Worm (Caenorhabditis elegans): Measurements from ENCODE around the gene ucp-4.

ucp-4 gene

ce11 chrV:9318046-9318445 is 16.1 kb upstream of the ucp-4 start, which contains the start of gene kvs-3 (continued):
- peak; percentile 50 for TF ChIP-seq hlh-12 (tag; optimal IDR thresholded peaks at IDR 0.05)
- TF ChIP-seq ama-1 (optimal IDR thresholded peaks at IDR 0.05) = no peak
- TF ChIP-seq ama-1 (GFP tag; optimal IDR thresholded peaks at IDR 0.05) = peak; percentile 67 to 68
- peak; percentile 92 for TF ChIP-seq nfyb-1 (GFP tag; IDR thresholded peaks at IDR 0.05)
- TF ChIP-seq tbp1 (GFP tag; optimal IDR thresholded peaks at IDR 0.05) = peak; percentile 97
- TF ChIP-seq attf-3 (GFP tag; conservative IDR thresholded peaks at IDR 0.05) = peak; percentile 40; the same call in 1 of the 2 replicates
- TF ChIP-seq ztf-28 (GFP tag; IDR thresholded peaks at IDR 0.05) = peak; percentile 92
- TF ChIP-seq C17E4.6 (GFP tag; IDR thresholded peaks at IDR 0.05) = no peak
- TF ChIP-seq lin-26 (GFP tag; IDR thresholded peaks at IDR 0.05) = no peak; the same call in 1 of the 2 replicates
- peak; percentile 92 for TF ChIP-seq sptf-2 (GFP tag; optimal IDR thresholded peaks at IDR 0.05)
- peak; percentile 82 for TF ChIP-seq T26A5.8 (tag; optimal IDR thresholded peaks at IDR 0.05)
- TF ChIP-seq lin-40 (tag; optimal IDR thresholded peaks at IDR 0.05) = peak; percentile 65
- peak; percentile 55; the same call in 1 of the 2 replicates for TF ChIP-seq cebp-1 (GFP tag; IDR thresholded peaks at IDR 0.05)
- no peak for TF ChIP-seq cebp-1 (tag; optimal IDR thresholded peaks at IDR 0.05)
- no peak for TF ChIP-seq gei-17 (GFP tag; optimal IDR thresholded peaks at IDR 0.05)
- peak; percentile 46 for TF ChIP-seq nhr-179 (tag; optimal IDR thresholded peaks at IDR 0.05)
- TF ChIP-seq lag-1 (GFP tag; IDR thresholded peaks at IDR 0.05) = 0 out of 2 replicates have a peak, but pooled peaks have one; percentile 39
- peak; percentile 68 for TF ChIP-seq nhr-27 (tag; optimal IDR thresholded peaks at IDR 0.05)
- no peak for TF ChIP-seq aptf-3 (GFP tag; IDR thresholded peaks at IDR 0.05)
- TF ChIP-seq nhr-90 (tag; optimal IDR thresholded peaks at IDR 0.05) = peak; percentile 94
- peak; percentile 85 for TF ChIP-seq die-1 (tag; optimal IDR thresholded peaks at IDR 0.05)
- TF ChIP-seq madf-10 (tag; optimal IDR thresholded peaks at IDR 0.05) = peak; percentile 80

ce11 chrV:9321185-9321584 is 12.9 kb upstream of the ucp-4 start, which contains the start of gene F44A2.7:
TSS of gene F44A2.7 (plus strand) at chrV:9321485.
- no peak for TF ChIP-seq Y67H2A.10 (GFP tag; conservative IDR thresholded peaks at IDR 0.05)
- peak; percentile 33 for TF ChIP-seq nhr-80 (tag; optimal IDR thresholded peaks at IDR 0.05)

DNA sequence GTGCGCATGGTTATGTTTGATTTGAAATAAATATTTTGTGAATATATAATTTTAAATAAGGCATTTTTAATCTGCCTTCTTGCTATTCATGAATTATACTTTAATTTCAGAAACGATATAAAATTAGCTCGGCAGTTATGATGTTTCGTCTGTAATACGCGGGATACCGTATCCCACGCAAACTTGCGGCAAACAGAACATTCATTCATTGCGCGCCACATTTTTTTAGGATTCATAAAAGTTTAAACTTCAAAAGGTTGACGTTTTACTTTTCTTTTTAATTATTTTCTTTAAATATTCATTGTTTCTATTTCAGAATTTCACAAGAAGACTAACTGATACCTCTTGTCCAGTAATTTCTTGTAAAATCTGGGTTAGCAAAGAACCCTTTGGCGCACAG is 11.2 kb upstream of the ucp-4 start, which contains the start of gene tag-153:
Gene tag-153 (plus strand): TSS at position 200 of the 400 bp plus-strand sequence.
- no peak for TF ChIP-seq snpc-3.4 (tag; optimal IDR thresholded peaks at IDR 0.05)
- TF ChIP-seq dpl-1 (GFP tag; optimal IDR thresholded peaks at IDR 0.05) = peak; percentile 17
- TF ChIP-seq madf-6 (GFP tag; IDR thresholded peaks at IDR 0.05) = peak; percentile 62; the same call in 1 of the 2 replicates
- TF ChIP-seq efl-1 (GFP tag; optimal IDR thresholded peaks at IDR 0.05) = peak; percentile 66

- TF ChIP-seq nhr-80 (tag; optimal IDR thresholded peaks at IDR 0.05) = peak; percentile 54
- no peak for TF ChIP-seq ama-1 (optimal IDR thresholded peaks at IDR 0.05)
- no peak for TF ChIP-seq ama-1 (GFP tag; optimal IDR thresholded peaks at IDR 0.05)
Measured at ce11 chrV:9324167-9324566, 9.9 kb upstream of the ucp-4 start.

DNA sequence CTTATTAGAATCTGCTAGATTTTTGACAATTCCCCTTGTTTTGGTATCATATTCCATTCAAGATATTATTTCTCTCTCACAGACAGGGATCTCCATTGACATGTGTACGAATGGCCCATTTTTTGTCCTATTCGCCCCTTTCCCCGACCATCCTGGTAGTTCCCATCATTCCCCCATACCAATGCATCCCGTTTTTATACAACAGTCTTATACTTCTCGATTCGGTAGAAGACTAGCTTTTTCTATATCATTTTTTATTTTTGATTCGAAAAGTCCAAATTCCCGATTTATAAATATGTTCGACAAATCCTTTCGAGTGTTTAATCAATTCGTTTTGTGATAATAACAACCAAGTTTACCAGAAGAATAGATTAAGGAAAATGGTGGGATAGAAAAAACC is 7.2 kb upstream of the ucp-4 start:
- no peak for TF ChIP-seq efl-1 (GFP tag; optimal IDR thresholded peaks at IDR 0.05)
- TF ChIP-seq ceh-27 (GFP tag; optimal IDR thresholded peaks at IDR 0.05) = no peak
- TF ChIP-seq snpc-4 (GFP tag; optimal IDR thresholded peaks at IDR 0.05) = no peak
- peak in 1 of 4 experiments; percentile 13 for TF ChIP-seq snpc-4 (tag; optimal IDR thresholded peaks at IDR 0.05)
- TF ChIP-seq ama-1 (optimal IDR thresholded peaks at IDR 0.05) = no peak
- peak in 1 of 2 experiments; percentile 4 for TF ChIP-seq ama-1 (GFP tag; optimal IDR thresholded peaks at IDR 0.05)
- peak; percentile 4 for TF ChIP-seq dpff-1 (tag; optimal IDR thresholded peaks at IDR 0.05)
- TF ChIP-seq hlh-26 (GFP tag; conservative IDR thresholded peaks at IDR 0.05) = no peak
- no peak for TF ChIP-seq Y67H2A.10 (GFP tag; conservative IDR thresholded peaks at IDR 0.05)
- 0 out of 2 replicates have a peak, but pooled peaks have one; percentile 21 for TF ChIP-seq madf-6 (GFP tag; IDR thresholded peaks at IDR 0.05)
- TF ChIP-seq F57A8.1 (GFP tag; optimal IDR thresholded peaks at IDR 0.05) = no peak
- TF ChIP-seq him-1 (tag; optimal IDR thresholded peaks at IDR 0.05) = peak; percentile 79
- peak; percentile 55; the same call in 1 of the 2 replicates for TF ChIP-seq lin-26 (GFP tag; IDR thresholded peaks at IDR 0.05)
- no peak for TF ChIP-seq tlf-1 (GFP tag; optimal IDR thresholded peaks at IDR 0.05)
- TF ChIP-seq xnd-1 (tag; optimal IDR thresholded peaks at IDR 0.05) = no peak
- TF ChIP-seq madf-3 (GFP tag; IDR thresholded peaks at IDR 0.05) = 0 out of 2 replicates have a peak, but pooled peaks have one; percentile 31
- no peak for TF ChIP-seq ztf-22 (GFP tag; optimal IDR thresholded peaks at IDR 0.05)
- TF ChIP-seq snpc-3.4 (tag; optimal IDR thresholded peaks at IDR 0.05) = no peak
- no peak for TF ChIP-seq attf-5 (GFP tag; optimal IDR thresholded peaks at IDR 0.05)
- no peak for TF ChIP-seq lsy-27 (tag; optimal IDR thresholded peaks at IDR 0.05; ENCODE audit: borderline replicate concordance, insufficient read depth)

Measured in whole organism, young adult.